Worm (Caenorhabditis elegans) whole organism, L1 larva: ENCODE data around the gene Y32G9A.2.

ENCODE experiments used
- C04F5.9 ChIP-seq: sonication (generic microtip); optimal IDR thresholded peaks from 2 replicates; lab custom pipeline; 2016; ENCODE audit warnings: missing genetic modification characterization, missing compliant biosample characterization
- aly-2 ChIP-seq: fragments of 150-350 bp; optimal IDR thresholded peaks from 2 replicates; lab custom pipeline; 2014; ENCODE audit warnings: missing biosample characterization, missing genetic modification characterization
- ama-1 ChIP-seq: fragments of 150-350 bp; optimal IDR thresholded peaks from 2 replicates; lab custom pipeline; 2014
- ceh-90 ChIP-seq: sonication (generic microtip); optimal IDR thresholded peaks from 2 replicates; lab custom pipeline; 2016; ENCODE audit warnings: missing genetic modification characterization, missing compliant biosample characterization
- dpl-1 ChIP-seq, 3 experiments: fragments of 150-350 bp in 2 of 3; sonication (generic microtip) in 1 of 3; optimal IDR thresholded peaks; 2 replicates each; lab custom pipeline; 2014 to 2017; ENCODE audit warnings: missing biosample characterization in 3 of 3, missing genetic modification characterization in 3 of 3, missing genetic modification reagents in 3 of 3
- fos-1 ChIP-seq: fragments of 150-350 bp; optimal IDR thresholded peaks from 2 replicates; lab custom pipeline; 2014; ENCODE audit warnings: missing biosample characterization, missing genetic modification characterization
- grh-1 ChIP-seq: fragments of 200-800 bp; sonication (Bioruptor generic); IDR thresholded peaks from 2 replicates; pipeline ENCODE4 v1.3.6; 2022; ENCODE audit warnings: missing genetic modification reagents, missing genetic modification characterization, missing compliant biosample characterization
- hpl-2 ChIP-seq: fragments of 150-350 bp; optimal IDR thresholded peaks from 2 replicates; lab custom pipeline; 2014; ENCODE audit warnings: missing biosample characterization, missing genetic modification reagents, missing genetic modification characterization
- mef-2 ChIP-seq: fragments of 150-350 bp; optimal IDR thresholded peaks from 2 replicates; lab custom pipeline; 2014; ENCODE audit warnings: missing biosample characterization, missing genetic modification characterization
- nhr-19 ChIP-seq: fragments of 200-800 bp; sonication (Bioruptor generic); conservative IDR thresholded peaks from 2 replicates; pipeline ENCODE4 v1.3.6; 2022; ENCODE audit warnings: missing genetic modification characterization, missing compliant biosample characterization
- pax-3 ChIP-seq: fragments of 200-800 bp; sonication (Bioruptor generic); optimal IDR thresholded peaks from 2 replicates; lab custom pipeline; 2018; ENCODE audit warnings: mild to moderate bottlenecking, missing genetic modification characterization, moderate library complexity, missing compliant biosample characterization
- tlp-1 ChIP-seq: fragments of 150-350 bp; optimal IDR thresholded peaks from 2 replicates; lab custom pipeline; 2014; ENCODE audit warnings: missing biosample characterization, missing genetic modification characterization
- unc-30 ChIP-seq: sonication (generic microtip); optimal IDR thresholded peaks from 2 replicates; lab custom pipeline; 2017; ENCODE audit warnings: missing biosample characterization, missing genetic modification characterization
- vab-15 ChIP-seq: sonication (generic microtip); optimal IDR thresholded peaks from 2 replicates; lab custom pipeline; 2017; ENCODE audit warnings: missing genotype, mild to moderate bottlenecking, missing genetic modification characterization, missing compliant biosample characterization

Y32G9A.2 gene

ce11 chrV:1969690-1970089, 51.4 kb downstream of the Y32G9A.2 start:
- no peak for TF ChIP-seq mef-2 (tag; lab: Kevin White, UChicago)
- no peak for TF ChIP-seq vab-15 (tag; lab: Kevin White, UChicago)
- TF ChIP-seq hpl-2 (GFP tag; lab: Kevin White, UChicago), result no peak
- TF ChIP-seq tlp-1, result no peak
- TF ChIP-seq unc-30 (tag; lab: Kevin White, UChicago), result no peak
- no peak for TF ChIP-seq C04F5.9
- no peak for TF ChIP-seq dpl-1 (GFP tag; optimal IDR thresholded peaks at IDR 0.05; lab: Kevin White, UChicago)
- no peak for TF ChIP-seq pax-3
- TF ChIP-seq ceh-90 (tag; lab: Kevin White, UChicago), result no peak
- TF ChIP-seq aly-2 (tag; lab: Kevin White, UChicago), result no peak
- TF ChIP-seq ama-1 (lab: Kevin White, UChicago), result no peak
- no peak for TF ChIP-seq nhr-19
- TF ChIP-seq grh-1 (GFP tag; lab: Robert Waterston, UW), result no peak
- no peak for TF ChIP-seq fos-1
